Worm (Caenorhabditis elegans): ENCODE results near the gene pot-2.

pot-2 gene

ce11 chrII:14563766-14564370 is 39.9 kb downstream of the pot-2 start:
- TF ChIP-seq ZK337.2 (GFP tag; IDR thresholded peaks at IDR 0.05) (peak; percentile 69; the same call in 1 of the 2 replicates), lin-38 (GFP tag; IDR thresholded peaks at IDR 0.05) (peak; percentile 48), nhr-77 (tag; optimal IDR thresholded peaks at IDR 0.05) (peak; percentile 32), mes-2 (tag; optimal IDR thresholded peaks at IDR 0.05; ENCODE audit: poor library complexity, severe bottlenecking) (peak; percentile 71), hmg-1.1 (GFP tag; IDR thresholded peaks at IDR 0.05) (0 out of 2 replicates have a peak, but pooled peaks have one; percentile 44), lsy-2 (tag; optimal IDR thresholded peaks at IDR 0.05) (peak; percentile 15 to 94), hif-1 (tag; optimal IDR thresholded peaks at IDR 0.05) (peak in 1 of 2 experiments; percentile 32), unc-130 (GFP tag; optimal IDR thresholded peaks at IDR 0.05) (peak; percentile 12), madf-5 (GFP tag; IDR thresholded peaks at IDR 0.05) (peak in 1 of 2 experiments; percentile 43; a peak in 1 of 4 replicates)

ce11 chrII:14567811-14568210 is 43.8 kb downstream of the pot-2 start:
- TF ChIP-seq php-3 (GFP tag; IDR thresholded peaks at IDR 0.05) (no peak), aha-1 (tag) (peak; percentile 68)

ce11 chrII:14569322-14569721 is 45.3 kb downstream of the pot-2 start:
- TF ChIP-seq F37D6.2 (tag; optimal IDR thresholded peaks at IDR 0.05) (peak; percentile 7), madf-5 (GFP tag; IDR thresholded peaks at IDR 0.05) (0 out of 4 replicates have a peak, but pooled peaks of 1 of the 2 experiments have one; percentile 27), unc-62 (GFP tag; optimal IDR thresholded peaks at IDR 0.05 in 1 of 2) (no peak), unc-62 (tag; optimal IDR thresholded peaks at IDR 0.05) (no peak), set-16 (GFP tag; IDR thresholded peaks at IDR 0.05) (peak; percentile 84), ZK546.5 (tag; optimal IDR thresholded peaks at IDR 0.05) (no peak), daf-16 (GFP tag; optimal IDR thresholded peaks at IDR 0.05) (no peak), daf-16 (tag; optimal IDR thresholded peaks at IDR 0.05) (peak; percentile 10), lsy-2 (tag; optimal IDR thresholded peaks at IDR 0.05) (peak in 1 of 2 experiments; percentile 10), nhr-237 (tag; optimal IDR thresholded peaks at IDR 0.05) (no peak), fos-1 (tag; optimal IDR thresholded peaks at IDR 0.05) (no peak), egl-43 (GFP tag; IDR thresholded peaks at IDR 0.05) (peak; percentile 63; the same call in 1 of the 2 replicates), fkh-10 (GFP tag; optimal IDR thresholded peaks at IDR 0.05) (peak; percentile 10), ctbp-1 (GFP tag; IDR thresholded peaks at IDR 0.05) (0 out of 2 replicates have a peak, but pooled peaks have one; percentile 51), dve-1 (tag; optimal IDR thresholded peaks at IDR 0.05; ENCODE audit: insufficient read depth) (no peak), F26F4.8 (GFP tag; conservative IDR thresholded peaks at IDR 0.05) (0 out of 2 replicates have a peak, but pooled peaks have one; percentile 16), rbr-2 (tag; optimal IDR thresholded peaks at IDR 0.05) (peak; percentile 40), nhr-102 (tag; optimal IDR thresholded peaks at IDR 0.05) (no peak), hmg-1.1 (GFP tag; IDR thresholded peaks at IDR 0.05) (peak; percentile 43; the same call in 1 of the 2 replicates)

- peak; percentile 35 to 73; a peak in 2 of 4 replicates for TF ChIP-seq madf-5 (GFP tag; IDR thresholded peaks at IDR 0.05)
- no peak for TF ChIP-seq daf-19 (GFP tag; conservative IDR thresholded peaks at IDR 0.05)
- peak; percentile 70 for TF ChIP-seq aha-1 (tag)
- no peak for TF ChIP-seq ceh-20 (GFP tag; IDR thresholded peaks at IDR 0.05)
- peak in 1 of 2 experiments; percentile 86 for TF ChIP-seq unc-62 (GFP tag; optimal IDR thresholded peaks at IDR 0.05 in 1 of 2)
- TF ChIP-seq unc-62 (tag; optimal IDR thresholded peaks at IDR 0.05) = no peak
- 0 out of 2 replicates have a peak, but pooled peaks have one; percentile 11 for TF ChIP-seq egl-43 (GFP tag; IDR thresholded peaks at IDR 0.05)
Observed at ce11 chrII:14570541-14571160, 46.7 kb downstream of the pot-2 start.

- TF ChIP-seq dve-1 (tag; optimal IDR thresholded peaks at IDR 0.05; ENCODE audit: insufficient read depth) = no peak
- no peak for TF ChIP-seq ZK546.5 (tag; optimal IDR thresholded peaks at IDR 0.05)
- no peak for TF ChIP-seq lir-3 (tag; optimal IDR thresholded peaks at IDR 0.05)
- TF ChIP-seq tag-97 (GFP tag; IDR thresholded peaks at IDR 0.05) = no peak
- no peak for TF ChIP-seq vab-7 (GFP tag; IDR thresholded peaks at IDR 0.05)
- no peak for TF ChIP-seq hmg-1.1 (GFP tag; IDR thresholded peaks at IDR 0.05)
- no peak for TF ChIP-seq hif-1 (tag; optimal IDR thresholded peaks at IDR 0.05)
- TF ChIP-seq set-16 (GFP tag; IDR thresholded peaks at IDR 0.05) = no peak
Observed at ce11 chrII:14573315-14573714, 49.3 kb downstream of the pot-2 start, which contains the start of gene madf-5. Gene madf-5, plus strand, starts transcription at chrII:14573615.
